Fruit fly (Drosophila melanogaster) whole organism, embryonic: Measurements from ENCODE around the gene Ctu2.

Source experiments
- B-H1 ChIP-seq: fragments of 200-800 bp; sonication (Bioruptor generic); IDR thresholded peaks from 3 replicates; pipeline ENCODE4 v1.3.6; 2022; ENCODE audit warnings: missing biosample characterization, missing genetic modification characterization
- CG10274 ChIP-seq: fragments of 200-800 bp; sonication (Bioruptor generic); optimal IDR thresholded peaks from 3 replicates; lab custom pipeline; 2017; ENCODE audit warnings: missing biosample characterization, mild to moderate bottlenecking, missing genetic modification characterization
- CG10321 ChIP-seq: fragments of 200-800 bp; sonication (Bioruptor generic); IDR thresholded peaks from 2 replicates; pipeline ENCODE4 v1.3.6; 2022; ENCODE audit warnings: missing biosample characterization, missing genetic modification characterization
- CG10431 ChIP-seq: fragments of 200-800 bp; sonication (Bioruptor generic); optimal IDR thresholded peaks from 3 replicates; lab custom pipeline; 2018; ENCODE audit warnings: missing biosample characterization, mild to moderate bottlenecking, missing genetic modification characterization
- CG11398 ChIP-seq: fragments of 200-800 bp; sonication (Bioruptor generic); optimal IDR thresholded peaks from 2 replicates; lab custom pipeline; 2016; ENCODE audit warnings: missing biosample characterization, missing genetic modification characterization
- CG11504 ChIP-seq: fragments of 200-800 bp; sonication (Bioruptor generic); optimal IDR thresholded peaks from 3 replicates; lab custom pipeline; 2019; ENCODE audit warnings: missing biosample characterization, mild to moderate bottlenecking, missing genetic modification characterization, moderate library complexity
- CG12236 ChIP-seq: fragments of 200-800 bp; sonication (Bioruptor generic); optimal IDR thresholded peaks from 2 replicates; lab custom pipeline; 2016; ENCODE audit warnings: missing biosample characterization, missing genetic modification characterization
- CG13123 ChIP-seq: fragments of 200-800 bp; sonication (Bioruptor generic); optimal IDR thresholded peaks from 2 replicates; lab custom pipeline; 2016; ENCODE audit warnings: missing biosample characterization, missing genetic modification characterization
- CG14050 ChIP-seq: fragments of 200-800 bp; sonication (Bioruptor generic); IDR thresholded peaks from 3 replicates; pipeline ENCODE4 v1.3.6; 2022; ENCODE audit warnings: missing biosample characterization, missing genetic modification characterization
- CG14860 ChIP-seq: fragments of 200-800 bp; sonication (Bioruptor generic); IDR thresholded peaks from 3 replicates; pipeline ENCODE4 v1.3.6; 2022; ENCODE audit warnings: missing biosample characterization, missing genetic modification characterization; ENCODE audit not compliant: partially characterized antibody
- CG1647 ChIP-seq: fragments of 200-800 bp; sonication (Bioruptor generic); optimal IDR thresholded peaks from 3 replicates; lab custom pipeline; 2016; ENCODE audit warnings: missing biosample characterization, missing genetic modification characterization
- CG18599 ChIP-seq: fragments of 200-800 bp; sonication (Bioruptor generic); optimal IDR thresholded peaks from 3 replicates; lab custom pipeline; 2017; ENCODE audit warnings: missing biosample characterization, missing genetic modification characterization, mild to moderate bottlenecking, moderate library complexity, missing genetic modification reagents
- CG2199 ChIP-seq: fragments of 200-800 bp; sonication (Bioruptor generic); IDR thresholded peaks from 3 replicates; pipeline ENCODE4 v1.3.6; 2022; ENCODE audit warnings: missing biosample characterization, missing genetic modification characterization
- CG2202 ChIP-seq: fragments of 200-800 bp; sonication (Bioruptor generic); optimal IDR thresholded peaks from 2 replicates; lab custom pipeline; 2018; ENCODE audit warnings: missing biosample characterization, mild to moderate bottlenecking, missing genetic modification characterization
- CG42726 ChIP-seq: fragments of 200-800 bp; sonication (Bioruptor generic); IDR thresholded peaks from 2 replicates; pipeline ENCODE4 v1.3.6; 2022; ENCODE audit warnings: missing biosample characterization, missing genetic modification characterization; ENCODE audit not compliant: partially characterized antibody
- CG4360 ChIP-seq: fragments of 200-800 bp; sonication (Bioruptor generic); IDR thresholded peaks from 2 replicates; pipeline ENCODE4 v1.3.6; 2022; ENCODE audit warnings: missing biosample characterization, missing genetic modification characterization
- CG4424 ChIP-seq: fragments of 200-800 bp; sonication (Bioruptor generic); optimal IDR thresholded peaks from 3 replicates; lab custom pipeline; 2016; ENCODE audit warnings: missing biosample characterization, missing genetic modification characterization
- CG6765 ChIP-seq: fragments of 200-800 bp; sonication (Bioruptor generic); optimal IDR thresholded peaks from 3 replicates; lab custom pipeline; 2017; ENCODE audit warnings: missing biosample characterization, mild to moderate bottlenecking, missing genetic modification characterization
- CG7357 ChIP-seq: fragments of 200-800 bp; sonication (Bioruptor generic); IDR thresholded peaks from 3 replicates; pipeline ENCODE4 v1.3.6; 2022; ENCODE audit warnings: missing biosample characterization, missing genetic modification characterization
- CG9215 ChIP-seq: fragments of 200-800 bp; sonication (Bioruptor generic); IDR thresholded peaks from 2 replicates; pipeline ENCODE4 v1.3.6; 2022; ENCODE audit warnings: missing biosample characterization, missing genetic modification characterization
- Doc2 ChIP-seq: fragments of 200-800 bp; sonication (Bioruptor generic); IDR thresholded peaks from 2 replicates; pipeline ENCODE4 v1.3.6; 2022; ENCODE audit warnings: missing biosample characterization, missing genetic modification characterization
- Fer1 ChIP-seq: fragments of 200-800 bp; sonication (Bioruptor generic); optimal IDR thresholded peaks from 2 replicates; lab custom pipeline; 2017; ENCODE audit warnings: missing biosample characterization, mild to moderate bottlenecking, missing genetic modification characterization
- Fer2 ChIP-seq: fragments of 200-800 bp; sonication (Bioruptor generic); optimal IDR thresholded peaks from 2 replicates; lab custom pipeline; 2018; ENCODE audit warnings: missing biosample characterization, mild to moderate bottlenecking, missing genetic modification characterization, moderate library complexity
- Hmr ChIP-seq: fragments of 200-800 bp; sonication (Bioruptor generic); optimal IDR thresholded peaks from 3 replicates; lab custom pipeline; 2017; ENCODE audit warnings: mild to moderate bottlenecking, missing biosample characterization, missing genetic modification reagents, missing genetic modification characterization
- Mrtf ChIP-seq: fragments of 200-800 bp; sonication (Bioruptor generic); IDR thresholded peaks from 3 replicates; pipeline ENCODE4 v1.3.6; 2022; ENCODE audit warnings: missing biosample characterization, missing genetic modification characterization
- Rx ChIP-seq: fragments of 200-800 bp; sonication (Bioruptor generic); IDR thresholded peaks from 2 replicates; pipeline ENCODE4 v1.3.6; 2022; ENCODE audit warnings: missing biosample characterization, missing genetic modification characterization
- Sox102F ChIP-seq: fragments of 200-800 bp; sonication (Bioruptor generic); optimal IDR thresholded peaks from 2 replicates; lab custom pipeline; 2018; ENCODE audit warnings: missing biosample characterization, mild to moderate bottlenecking, missing genetic modification characterization, moderate library complexity
- Sry-δ ChIP-seq: fragments of 200-800 bp; sonication (Bioruptor generic); optimal IDR thresholded peaks from 2 replicates; lab custom pipeline; 2016; ENCODE audit warnings: missing biosample characterization, missing genetic modification characterization
- Stat92E ChIP-seq, 3 experiments: fragments of >200 bp in 2 of 3; fragments of 200-800 bp in 1 of 3; sonication (Bioruptor generic) in 1 of 3; optimal IDR thresholded peaks; 2 replicates each; lab custom pipeline; 2017 to 2019; ENCODE audit warnings: missing biosample characterization in 3 of 3, missing genetic modification characterization in 3 of 3, mild to moderate bottlenecking in 1 of 3, moderate library complexity in 1 of 3
- ap ChIP-seq: fragments of 200-800 bp; sonication (Bioruptor generic); IDR thresholded peaks from 2 replicates; pipeline ENCODE4 v1.3.6; 2022; ENCODE audit warnings: missing biosample characterization, missing genetic modification characterization
- cato ChIP-seq: fragments of 200-800 bp; sonication (Bioruptor generic); optimal IDR thresholded peaks from 2 replicates; lab custom pipeline; 2016; ENCODE audit warnings: missing biosample characterization, missing genetic modification characterization, borderline replicate concordance
- cg ChIP-seq: fragments of 200-800 bp; sonication (Bioruptor generic); optimal IDR thresholded peaks from 3 replicates; lab custom pipeline; 2019; ENCODE audit warnings: missing biosample characterization, mild to moderate bottlenecking, missing genetic modification characterization, moderate library complexity
- dimm ChIP-seq: fragments of 200-800 bp; sonication (Bioruptor generic); IDR thresholded peaks from 2 replicates; pipeline ENCODE4 v1.3.6; 2022; ENCODE audit warnings: missing biosample characterization, missing genetic modification characterization
- dysf ChIP-seq: fragments of 200-800 bp; sonication (Bioruptor generic); IDR thresholded peaks from 3 replicates; pipeline ENCODE4 v1.3.6; 2022; ENCODE audit warnings: missing biosample characterization, missing genetic modification characterization
- gsb-n ChIP-seq: fragments of 200-800 bp; sonication (Bioruptor generic); optimal IDR thresholded peaks from 3 replicates; lab custom pipeline; 2018; ENCODE audit warnings: missing biosample characterization, mild to moderate bottlenecking, missing genetic modification characterization
- her ChIP-seq: fragments of 200-800 bp; sonication (Bioruptor generic); optimal IDR thresholded peaks from 2 replicates; lab custom pipeline; 2016; ENCODE audit warnings: missing biosample characterization, missing genetic modification characterization
- hkb ChIP-seq, 2 experiments: fragments of 200-800 bp in 1 of 2; fragments of >200 bp in 1 of 2; sonication (Bioruptor generic) in 1 of 2; IDR thresholded peaks in 1 of 2; optimal IDR thresholded peaks in 1 of 2; 2 replicates each; pipeline versions ENCODE4 v1.3.6 to Lab custom; 2017 to 2022; ENCODE audit warnings: missing biosample characterization in 1 of 2, missing genetic modification characterization in 1 of 2
- knrl ChIP-seq: fragments of 200-800 bp; sonication (Bioruptor generic); IDR thresholded peaks from 3 replicates; pipeline ENCODE4 v1.3.6; 2022; ENCODE audit warnings: missing biosample characterization, missing genetic modification characterization; ENCODE audit not compliant: partially characterized antibody
- lmd ChIP-seq: fragments of 200-800 bp; sonication (Bioruptor generic); IDR thresholded peaks from 2 replicates; pipeline ENCODE4 v1.3.6; 2022; ENCODE audit warnings: missing biosample characterization, missing genetic modification characterization
- nerfin-2 ChIP-seq: fragments of 200-800 bp; sonication (Bioruptor generic); IDR thresholded peaks from 2 replicates; pipeline ENCODE4 v1.3.6; 2022; ENCODE audit warnings: missing biosample characterization, missing genetic modification characterization; ENCODE audit not compliant: partially characterized antibody
- prd ChIP-seq, 3 experiments: fragments of >200 bp in 2 of 3; fragments of 200-800 bp in 1 of 3; sonication (Bioruptor generic) in 1 of 3; optimal IDR thresholded peaks in 2 of 3; IDR thresholded peaks in 1 of 3; 2 replicates in 2 of 3; 3 replicates in 1 of 3; pipeline versions ENCODE4 v1.3.6 to Lab custom; 2017 to 2022; ENCODE audit warnings: missing biosample characterization in 1 of 3, missing genetic modification characterization in 1 of 3
- repo ChIP-seq: fragments of 200-800 bp; sonication (Bioruptor generic); optimal IDR thresholded peaks from 2 replicates; lab custom pipeline; 2016; ENCODE audit warnings: missing biosample characterization, missing genetic modification characterization
- row ChIP-seq: fragments of 200-800 bp; sonication (Bioruptor generic); IDR thresholded peaks from 3 replicates; pipeline ENCODE4 v1.3.6; 2022; ENCODE audit warnings: missing biosample characterization, missing genetic modification characterization
- sens ChIP-seq: fragments of 200-800 bp; sonication (Bioruptor generic); peaks from one replicate; lab custom pipeline; 2016; ENCODE audit warnings: missing biosample characterization, missing genetic modification characterization
- slou ChIP-seq: fragments of 200-800 bp; sonication (Bioruptor generic); optimal IDR thresholded peaks from 3 replicates; lab custom pipeline; 2016; ENCODE audit warnings: missing biosample characterization, missing genetic modification characterization
- ssp ChIP-seq: fragments of 200-800 bp; sonication (Bioruptor generic); IDR thresholded peaks from 2 replicates; pipeline ENCODE4 v1.3.6; 2022; ENCODE audit warnings: missing biosample characterization, missing genetic modification characterization
- tna ChIP-seq: fragments of 200-800 bp; sonication (Bioruptor generic); IDR thresholded peaks from 2 replicates; pipeline ENCODE4 v1.3.6; 2022; ENCODE audit warnings: missing biosample characterization, missing genetic modification characterization; ENCODE audit not compliant: partially characterized antibody
- zf30C ChIP-seq: fragments of 200-800 bp; sonication (Bioruptor generic); optimal IDR thresholded peaks from 3 replicates; lab custom pipeline; 2018; ENCODE audit warnings: missing biosample characterization, mild to moderate bottlenecking, missing genetic modification characterization

The Ctu2 gene

dm6 chr2L:19452535-19453317 lies 40.3 kb downstream of the Ctu2 start (continued):
- peak; percentile 21 for TF ChIP-seq CG11504 (tag; lab: Kevin White, UChicago)
- TF ChIP-seq CG14860, result no peak
- peak; percentile 19 for TF ChIP-seq Fer1 (GFP tag; lab: Kevin White, UChicago)
- peak; percentile 73 for TF ChIP-seq row (GFP tag; lab: Robert Waterston, UW)
- TF ChIP-seq CG11398 (GFP tag; lab: Kevin White, UChicago), result no peak
- peak; percentile 32 for TF ChIP-seq CG18599 (GFP tag; lab: Kevin White, UChicago)
- TF ChIP-seq CG13123 (GFP tag; lab: Kevin White, UChicago), result no peak
- TF ChIP-seq Fer2, result no peak
- no peak for TF ChIP-seq dimm (GFP tag; lab: Robert Waterston, UW)
- no peak for TF ChIP-seq Mrtf (GFP tag; lab: Robert Waterston, UW)
- no peak for TF ChIP-seq CG4424 (GFP tag; lab: Kevin White, UChicago)
- TF ChIP-seq CG14050 (GFP tag; lab: Robert Waterston, UW), result no peak; the same call in 2 of the 3 replicates
- no peak for TF ChIP-seq gsb-n (tag; lab: Kevin White, UChicago)
- no peak for TF ChIP-seq CG4360 (GFP tag; lab: Robert Waterston, UW)
- TF ChIP-seq Sry-δ, result no peak
- no peak; the same call in 1 of the 2 replicates for TF ChIP-seq Rx (GFP tag; lab: Robert Waterston, UW)
- TF ChIP-seq knrl, result peak; percentile 17; the same call in 1 of the 3 replicates
- TF ChIP-seq ssp (GFP tag; lab: Robert Waterston, UW), result no peak
- no peak for TF ChIP-seq CG6765
- no peak for TF ChIP-seq Hmr (GFP tag; lab: Kevin White, UChicago)
- TF ChIP-seq tna, result no peak
- TF ChIP-seq zf30C (GFP tag; lab: Kevin White, UChicago), result no peak
- TF ChIP-seq sens (GFP tag; lab: Kevin White, UChicago), result peak; percentile 74
- no peak for TF ChIP-seq CG10321
- TF ChIP-seq ap, result no peak
- no peak for TF ChIP-seq CG42726
- no peak for TF ChIP-seq slou (GFP tag; lab: Kevin White, UChicago)
- TF ChIP-seq hkb (optimal IDR thresholded peaks at IDR 0.05; lab: Kevin White, UChicago), result no peak
- TF ChIP-seq hkb (GFP tag; IDR thresholded peaks at IDR 0.05; lab: Robert Waterston, UW), result peak; percentile 24; the same call in 1 of the 2 replicates
- TF ChIP-seq dysf (GFP tag; lab: Robert Waterston, UW), result peak; percentile 54; the same call in 2 of the 3 replicates
- peak; percentile 85 for TF ChIP-seq cg
- TF ChIP-seq CG10431, result no peak
- no peak for TF ChIP-seq CG2202 (tag; lab: Kevin White, UChicago)
- no peak for TF ChIP-seq CG2199 (GFP tag; lab: Robert Waterston, UW)
- no peak for TF ChIP-seq CG1647
- TF ChIP-seq her (GFP tag; lab: Kevin White, UChicago), result peak; percentile 0
- TF ChIP-seq nerfin-2 (GFP tag; lab: Robert Waterston, UW), result no peak
- no peak for TF ChIP-seq CG10274 (GFP tag; lab: Kevin White, UChicago)
- TF ChIP-seq Doc2 (GFP tag; lab: Robert Waterston, UW), result no peak
- peak; percentile 56; the same call in 1 of the 2 replicates for TF ChIP-seq lmd (GFP tag; lab: Robert Waterston, UW)
- TF ChIP-seq cato (GFP tag; lab: Kevin White, UChicago), result no peak
- no peak for TF ChIP-seq B-H1 (GFP tag; lab: Robert Waterston, UW)
- no peak for TF ChIP-seq CG12236 (GFP tag; lab: Kevin White, UChicago)
- TF ChIP-seq CG7357 (GFP tag; lab: Robert Waterston, UW), result no peak
- TF ChIP-seq prd (optimal IDR thresholded peaks at IDR 0.05; lab: Kevin White, UChicago), result no peak
- peak; percentile 26; the same call in 2 of the 3 replicates for TF ChIP-seq prd (GFP tag; IDR thresholded peaks at IDR 0.05; lab: Robert Waterston, UW)
- no peak for TF ChIP-seq Stat92E (GFP tag; optimal IDR thresholded peaks at IDR 0.05; lab: Kevin White, UChicago)
- TF ChIP-seq repo (GFP tag; lab: Kevin White, UChicago), result no peak
- peak; percentile 24 for TF ChIP-seq Sox102F (GFP tag; lab: Kevin White, UChicago)
- TF ChIP-seq CG9215 (GFP tag; lab: Robert Waterston, UW), result no peak
